Worm (Caenorhabditis elegans) whole organism, young adult: Measurements from ENCODE around the gene F35D2.6.
A peak's percentile ranks its signal among the peaks of the same experiment; 100 is the strongest.

Experiments
- F49E8.2 ChIP-seq: sonication (generic microtip); optimal IDR thresholded peaks from 3 replicates; lab custom pipeline; 2017; ENCODE audit warnings: missing genetic modification characterization, mild to moderate bottlenecking, missing compliant biosample characterization, antibody characterized with exemption, moderate library complexity; ENCODE audit not compliant: insufficient read depth
- K12H6.12 ChIP-seq: fragments of 200-800 bp; sonication (Bioruptor generic); optimal IDR thresholded peaks from 2 replicates; lab custom pipeline; 2018; ENCODE audit warnings: mild to moderate bottlenecking, missing genetic modification characterization, missing compliant biosample characterization
- Y79H2A.3 ChIP-seq: fragments of 200-800 bp; sonication (Bioruptor generic); conservative IDR thresholded peaks from 2 replicates; pipeline ENCODE4 v1.3.6; 2022; ENCODE audit warnings: missing genetic modification reagents, missing genetic modification characterization, missing compliant biosample characterization
- aptf-2 ChIP-seq: fragments of 200-800 bp; sonication (Bioruptor generic); conservative IDR thresholded peaks from 2 replicates; pipeline ENCODE4 v1.3.6; 2022; ENCODE audit warnings: missing genetic modification reagents, missing genetic modification characterization, missing compliant biosample characterization
- attf-6 ChIP-seq: fragments of 200-800 bp; sonication (Bioruptor generic); IDR thresholded peaks from 2 replicates; pipeline ENCODE4 v1.3.6; 2022; ENCODE audit warnings: missing genetic modification reagents, missing genetic modification characterization, missing compliant biosample characterization
- ceh-100 ChIP-seq: fragments of 200-800 bp; sonication (Bioruptor generic); IDR thresholded peaks from 2 replicates; pipeline ENCODE4 v1.3.6; 2022; ENCODE audit warnings: missing genetic modification reagents, missing genetic modification characterization, missing compliant biosample characterization
- dpff-1 ChIP-seq: sonication (generic microtip); optimal IDR thresholded peaks from 2 replicates; lab custom pipeline; 2017; ENCODE audit warnings: mild to moderate bottlenecking, missing genetic modification characterization, missing compliant biosample characterization
- hsf-1 ChIP-seq: fragments of 200-800 bp; sonication (Bioruptor generic); IDR thresholded peaks from 2 replicates; pipeline ENCODE4 v1.3.6; 2022; ENCODE audit warnings: missing genetic modification reagents, missing genetic modification characterization, missing compliant biosample characterization
- lin-40 ChIP-seq: sonication (generic microtip); optimal IDR thresholded peaks from 2 replicates; lab custom pipeline; 2016; ENCODE audit warnings: missing genetic modification characterization, mild to moderate bottlenecking, missing compliant biosample characterization, missing genotype, missing genetic modification reagents
- tbx-9 ChIP-seq: sonication (generic microtip); optimal IDR thresholded peaks from 2 replicates; lab custom pipeline; 2016; ENCODE audit warnings: borderline replicate concordance, missing genetic modification characterization, inconsistent platforms, missing compliant biosample characterization
- zfh-2 ChIP-seq: fragments of 200-800 bp; sonication (Bioruptor generic); conservative IDR thresholded peaks from 2 replicates; pipeline ENCODE4 v1.3.6; 2022; ENCODE audit warnings: missing genetic modification reagents, missing genetic modification characterization, missing compliant biosample characterization

- peak; percentile 32 for TF ChIP-seq K12H6.12 (tag; lab: Kevin White, UChicago)
- no peak for TF ChIP-seq zfh-2
- TF ChIP-seq lin-40 (tag; lab: Kevin White, UChicago), result no peak
- TF ChIP-seq tbx-9 (tag; lab: Kevin White, UChicago), result no peak
- TF ChIP-seq Y79H2A.3 (GFP tag; lab: Robert Waterston, UW), result no peak
- no peak for TF ChIP-seq aptf-2 (GFP tag; lab: Robert Waterston, UW)
- no peak for TF ChIP-seq attf-6 (GFP tag; lab: Robert Waterston, UW)
- no peak for TF ChIP-seq ceh-100 (GFP tag; lab: Robert Waterston, UW)
- no peak for TF ChIP-seq hsf-1 (GFP tag; lab: Robert Waterston, UW)
- TF ChIP-seq F49E8.2 (tag; lab: Kevin White, UChicago), result no peak
- no peak for TF ChIP-seq dpff-1 (tag; lab: Kevin White, UChicago)
These were observed 39.8 kb upstream of the F35D2.6 start, which contains the start of gene nfi-1 for ce11 chrII:7537603-7538230.
